Fruit fly (Drosophila melanogaster): ENCODE results near the gene Vps15.

Gene Vps15

dm6 chr3R:9224807-9225206 lies 20.9 kb downstream of the Vps15 start (continued):
- no peak for TF ChIP-seq CG13287 (GFP tag; IDR thresholded peaks at IDR 0.05; ENCODE audit: partially characterized antibody)
- TF ChIP-seq ac (GFP tag; optimal IDR thresholded peaks at IDR 0.05) = no peak
- no peak for TF ChIP-seq Eip74EF (GFP tag; optimal IDR thresholded peaks at IDR 0.05)
- TF ChIP-seq CG34422 (GFP tag; IDR thresholded peaks at IDR 0.05) = peak; percentile 61; the same call in 2 of the 3 replicates
- TF ChIP-seq Lpt (GFP tag; optimal IDR thresholded peaks at IDR 0.05) = no peak
- TF ChIP-seq Jarid2 (GFP tag; optimal IDR thresholded peaks at IDR 0.05) = peak; percentile 28
- TF ChIP-seq CG6689 (GFP tag; IDR thresholded peaks at IDR 0.05) = peak; percentile 84
- peak; percentile 81 for TF ChIP-seq Fer1 (GFP tag; optimal IDR thresholded peaks at IDR 0.05)
- TF ChIP-seq twi (tag; optimal IDR thresholded peaks at IDR 0.05) = peak; percentile 59
- peak; percentile 73 for TF ChIP-seq HLH3B (GFP tag; IDR thresholded peaks at IDR 0.05)
- no peak for TF ChIP-seq CG11247 (GFP tag; IDR thresholded peaks at IDR 0.05)
- TF ChIP-seq CG11093 (GFP tag; IDR thresholded peaks at IDR 0.05) = no peak
- TF ChIP-seq bsh (GFP tag; optimal IDR thresholded peaks at IDR 0.05) = peak in 1 of 2 experiments; percentile 82
- TF ChIP-seq gro (GFP tag; optimal IDR thresholded peaks at IDR 0.05) = no peak
- TF ChIP-seq CG17186 (GFP tag; optimal IDR thresholded peaks at IDR 0.05) = no peak
- TF ChIP-seq dmrt11E (tag; optimal IDR thresholded peaks at IDR 0.05) = peak; percentile 61
- TF ChIP-seq grau (tag; optimal IDR thresholded peaks at IDR 0.05) = peak; percentile 81
- peak; percentile 32 for TF ChIP-seq CG13775 (GFP tag; optimal IDR thresholded peaks at IDR 0.05)
- no peak for TF ChIP-seq CG6854 (GFP tag; optimal IDR thresholded peaks at IDR 0.05)
- peak; percentile 77 for TF ChIP-seq D19A (tag; optimal IDR thresholded peaks at IDR 0.05)
- no peak for TF ChIP-seq CG9876 (GFP tag; optimal IDR thresholded peaks at IDR 0.05)
- peak; percentile 75 for TF ChIP-seq lab (GFP tag; optimal IDR thresholded peaks at IDR 0.05)
- TF ChIP-seq hbn (GFP tag; IDR thresholded peaks at IDR 0.05; ENCODE audit: partially characterized antibody) = no peak
- peak; percentile 84 for TF ChIP-seq vvl (GFP tag; IDR thresholded peaks at IDR 0.05)
- no peak for TF ChIP-seq CG34376 (GFP tag; optimal IDR thresholded peaks at IDR 0.05)
- peak; percentile 61; the same call in 1 of the 2 replicates for TF ChIP-seq CG14667 (GFP tag; IDR thresholded peaks at IDR 0.05)
- peak; percentile 65 for TF ChIP-seq CG2678 (tag; optimal IDR thresholded peaks at IDR 0.05)
- TF ChIP-seq CG17328 (GFP tag; IDR thresholded peaks at IDR 0.05) = peak; percentile 77
- 0 out of 2 replicates have a peak, but pooled peaks have one; percentile 45 for TF ChIP-seq CG1024 (GFP tag; IDR thresholded peaks at IDR 0.05)
- no peak for TF ChIP-seq ro (GFP tag; IDR thresholded peaks at IDR 0.05)
- peak; percentile 60 for TF ChIP-seq lilli (GFP tag; optimal IDR thresholded peaks at IDR 0.05)
- peak; percentile 70 for TF ChIP-seq Ssrp (tag; optimal IDR thresholded peaks at IDR 0.05)
- peak; percentile 42 for TF ChIP-seq CG9817 (tag; optimal IDR thresholded peaks at IDR 0.05)
- TF ChIP-seq H2.0 (GFP tag; IDR thresholded peaks at IDR 0.05) = peak; percentile 49
- TF ChIP-seq CG11560 (tag; IDR thresholded peaks at IDR 0.05) = no peak
- peak in 1 of 2 experiments; percentile 77 for TF ChIP-seq Hr51 (GFP tag; optimal IDR thresholded peaks at IDR 0.05)
- no peak for TF ChIP-seq tna (GFP tag; IDR thresholded peaks at IDR 0.05; ENCODE audit: partially characterized antibody)
- TF ChIP-seq Fer2 (tag; optimal IDR thresholded peaks at IDR 0.05) = no peak
- peak; percentile 10 for TF ChIP-seq emc (GFP tag; optimal IDR thresholded peaks at IDR 0.05)
- peak; percentile 44 for TF ChIP-seq CG12659 (GFP tag; optimal IDR thresholded peaks at IDR 0.05)
- TF ChIP-seq CHES-1-like (GFP tag; optimal IDR thresholded peaks at IDR 0.05) = no peak
- no peak for TF ChIP-seq CG9215 (GFP tag; IDR thresholded peaks at IDR 0.05)
- TF ChIP-seq CG3407 (GFP tag; optimal IDR thresholded peaks at IDR 0.05) = peak; percentile 61
- no peak for TF ChIP-seq chinmo (GFP tag; IDR thresholded peaks at IDR 0.05; ENCODE audit: partially characterized antibody)
- peak; percentile 69 for TF ChIP-seq ara (GFP tag; IDR thresholded peaks at IDR 0.05)
- TF ChIP-seq Neu2 (GFP tag; optimal IDR thresholded peaks at IDR 0.05; ENCODE audit: borderline replicate concordance) = no peak
- peak; percentile 25 for TF ChIP-seq Atf3 (GFP tag; optimal IDR thresholded peaks at IDR 0.05)
- TF ChIP-seq maf-S (GFP tag; optimal IDR thresholded peaks at IDR 0.05) = peak; percentile 27
- TF ChIP-seq eve (GFP tag; optimal IDR thresholded peaks at IDR 0.05) = no peak
- no peak for TF ChIP-seq crc (GFP tag; optimal IDR thresholded peaks at IDR 0.05)

Measured in whole organism, embryonic.